Worm (Caenorhabditis elegans): ENCODE results near the gene ssp-35.

Gene ssp-35

DNA sequence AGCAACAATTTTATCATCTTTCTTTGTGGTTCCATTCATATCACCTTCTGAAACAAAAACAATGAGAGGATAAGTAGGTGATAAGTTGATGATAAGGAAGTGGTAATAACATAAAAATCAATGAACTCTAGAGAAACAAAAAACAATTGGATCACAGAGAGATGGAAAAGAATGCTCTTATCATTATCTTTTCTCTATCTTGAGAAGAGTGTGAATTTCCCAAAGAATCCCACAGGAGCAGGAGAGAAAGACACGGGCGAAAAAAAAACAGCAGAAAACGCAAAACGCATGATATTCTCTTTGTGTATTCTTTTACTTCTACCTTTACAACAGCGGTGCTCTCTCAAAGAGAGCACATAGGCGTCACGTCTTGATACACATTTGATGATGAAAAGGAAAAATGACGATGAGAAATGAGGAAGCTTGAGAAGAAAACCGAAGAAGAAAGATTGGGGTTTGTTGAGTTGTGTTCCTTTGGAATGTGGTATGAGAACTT lies 5.7 kb upstream of the ssp-35 start, which contains the start of gene twk-24:
Gene twk-24, minus strand, starts transcription at position 51 of the 496 bp plus-strand sequence.
- TF ChIP-seq nhr-10 (tag; optimal IDR thresholded peaks at IDR 0.05) (no peak), aha-1 (tag) (no peak), Y48G9A.11 (GFP tag; IDR thresholded peaks at IDR 0.05) (no peak), lin-39 (tag; optimal IDR thresholded peaks at IDR 0.05) (no peak), sdz-12 (GFP tag; optimal IDR thresholded peaks at IDR 0.05) (no peak), daf-16 (GFP tag; optimal IDR thresholded peaks at IDR 0.05) (peak in 1 of 2 experiments; percentile 23), daf-16 (tag; optimal IDR thresholded peaks at IDR 0.05) (no peak), hlh-30 (tag; optimal IDR thresholded peaks at IDR 0.05; ENCODE audit: insufficient read depth) (peak; percentile 6), ztf-11 (tag; optimal IDR thresholded peaks at IDR 0.05) (no peak), nhr-6 (tag; optimal IDR thresholded peaks at IDR 0.05) (no peak), ceh-44 (GFP tag; IDR thresholded peaks at IDR 0.05) (no peak), ceh-20 (GFP tag; IDR thresholded peaks at IDR 0.05) (no peak), nhr-11 (tag; optimal IDR thresholded peaks at IDR 0.05) (peak; percentile 17), fkh-10 (GFP tag; optimal IDR thresholded peaks at IDR 0.05) (no peak), unc-130 (GFP tag; optimal IDR thresholded peaks at IDR 0.05) (no peak), F37D6.2 (tag; optimal IDR thresholded peaks at IDR 0.05) (no peak), nhr-48 (tag; optimal IDR thresholded peaks at IDR 0.05) (no peak), Y5F2A.4 (GFP tag; optimal IDR thresholded peaks at IDR 0.05) (no peak)

DNA sequence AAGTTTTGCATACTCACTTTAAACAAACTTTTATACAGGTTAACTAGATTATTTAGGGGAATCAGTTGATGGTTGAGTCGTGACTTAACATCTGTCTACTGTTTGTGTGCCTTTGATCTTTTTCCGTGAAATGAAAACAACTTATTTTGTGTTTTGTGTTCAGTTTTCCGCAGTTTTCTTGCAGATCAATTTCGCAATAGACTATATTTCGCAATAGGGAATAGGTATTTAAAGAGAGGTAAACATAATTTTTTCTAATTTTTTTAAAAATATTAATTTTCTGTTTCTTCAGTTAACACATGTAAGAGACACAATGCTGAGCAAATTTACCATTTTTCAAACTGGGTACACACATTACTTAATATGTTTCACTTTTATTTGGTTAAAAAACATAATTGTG lies 2.2 kb downstream of the ssp-35 start, which contains the start of gene tbb-6:
Gene tbb-6, plus strand, starts transcription at position 155 of the 400 bp plus-strand sequence.
- TF ChIP-seq ZK546.5 (tag; optimal IDR thresholded peaks at IDR 0.05) (no peak), duxl-1 (tag; optimal IDR thresholded peaks at IDR 0.05; ENCODE audit: poor library complexity) (no peak), php-3 (GFP tag; IDR thresholded peaks at IDR 0.05) (no peak), nhr-10 (tag; optimal IDR thresholded peaks at IDR 0.05) (no peak), cey-2 (tag; optimal IDR thresholded peaks at IDR 0.05; ENCODE audit: borderline replicate concordance, insufficient read depth) (no peak), F44E2.7 (GFP tag; IDR thresholded peaks at IDR 0.05) (no peak), madf-5 (GFP tag; IDR thresholded peaks at IDR 0.05) (no peak), lin-38 (GFP tag; IDR thresholded peaks at IDR 0.05) (no peak), nhr-42 (GFP tag; IDR thresholded peaks at IDR 0.05) (no peak), mxl-3 (GFP tag; optimal IDR thresholded peaks at IDR 0.05) (no peak), mes-2 (tag; optimal IDR thresholded peaks at IDR 0.05; ENCODE audit: poor library complexity, severe bottlenecking) (no peak), spr-1 (tag; optimal IDR thresholded peaks at IDR 0.05) (no peak), nhr-6 (tag; optimal IDR thresholded peaks at IDR 0.05) (no peak), lin-13 (GFP tag; optimal IDR thresholded peaks at IDR 0.05) (no peak), tag-97 (GFP tag; IDR thresholded peaks at IDR 0.05) (no peak), zfp-3 (GFP tag; conservative IDR thresholded peaks at IDR 0.05) (no peak), nhr-111 (GFP tag; optimal IDR thresholded peaks at IDR 0.05) (no peak), zag-1 (tag; optimal IDR thresholded peaks at IDR 0.05) (no peak), ceh-82 (tag; optimal IDR thresholded peaks at IDR 0.05) (no peak)

ce11 chrV:12258922-12259321 lies 4.7 kb downstream of the ssp-35 start, which contains the start of gene ugt-56:
ugt-56 (plus strand) TSS chrV:12258982.
- TF ChIP-seq vab-7 (GFP tag; IDR thresholded peaks at IDR 0.05) (no peak), aha-1 (tag) (peak; percentile 97)

ce11 chrV:12256398-12256797 lies 7.2 kb downstream of the ssp-35 start, which contains the start of gene ugt-55:
ugt-55 (plus strand) TSS chrV:12256698.
- TF ChIP-seq ceh-20 (GFP tag; IDR thresholded peaks at IDR 0.05) = no peak
- no peak for TF ChIP-seq Y75B8A.6 (GFP tag; IDR thresholded peaks at IDR 0.05)
- TF ChIP-seq mes-2 (tag; optimal IDR thresholded peaks at IDR 0.05; ENCODE audit: poor library complexity, severe bottlenecking) = no peak
- TF ChIP-seq lin-13 (GFP tag; optimal IDR thresholded peaks at IDR 0.05) = no peak
- no peak for TF ChIP-seq spr-1 (tag; optimal IDR thresholded peaks at IDR 0.05)
- no peak for TF ChIP-seq mxl-3 (GFP tag; optimal IDR thresholded peaks at IDR 0.05)
- TF ChIP-seq attf-4 (tag; optimal IDR thresholded peaks at IDR 0.05) = no peak
- TF ChIP-seq ceh-32 (tag; optimal IDR thresholded peaks at IDR 0.05; ENCODE audit: poor library complexity) = no peak
- TF ChIP-seq ama-1 (optimal IDR thresholded peaks at IDR 0.05) = no peak
- no peak for TF ChIP-seq F10B5.3 (tag; optimal IDR thresholded peaks at IDR 0.05)
- no peak for TF ChIP-seq zfp-3 (GFP tag; conservative IDR thresholded peaks at IDR 0.05)
- no peak for TF ChIP-seq lin-15B (tag; optimal IDR thresholded peaks at IDR 0.05)
